Worm (Caenorhabditis elegans) whole organism, L2 larva: ENCODE results near the gene AH6.3.

ENCODE experiments used
- R02D3.7 ChIP-seq: fragments of 150-350 bp; optimal IDR thresholded peaks from 2 replicates; lab custom pipeline; 2014; ENCODE audit warnings: missing biosample characterization, missing genetic modification characterization
- aly-2 ChIP-seq: fragments of 150-350 bp; optimal IDR thresholded peaks from 2 replicates; lab custom pipeline; 2014; ENCODE audit warnings: missing biosample characterization, missing genetic modification characterization
- ama-1 ChIP-seq: fragments of 150-350 bp; optimal IDR thresholded peaks from 2 replicates; lab custom pipeline; 2018; ENCODE audit warnings: inconsistent platforms
- blmp-1 ChIP-seq: sonication (generic microtip); optimal IDR thresholded peaks from 2 replicates; lab custom pipeline; 2017; ENCODE audit warnings: missing genetic modification characterization, mild to moderate bottlenecking, missing compliant biosample characterization, antibody characterized with exemption, moderate library complexity; ENCODE audit not compliant: insufficient read depth
- dmd-4 ChIP-seq: sonication (generic microtip); optimal IDR thresholded peaks from 2 replicates; lab custom pipeline; 2017; ENCODE audit warnings: missing biosample characterization, missing genetic modification characterization
- fos-1 ChIP-seq: fragments of 150-350 bp; optimal IDR thresholded peaks from 2 replicates; lab custom pipeline; 2014; ENCODE audit warnings: missing biosample characterization, missing genetic modification characterization
- lin-13 ChIP-seq: fragments of 150-350 bp; optimal IDR thresholded peaks from 2 replicates; lab custom pipeline; 2014; ENCODE audit warnings: missing biosample characterization, missing genetic modification reagents, missing genetic modification characterization
- lin-39 ChIP-seq: fragments of 150-350 bp; optimal IDR thresholded peaks from 2 replicates; lab custom pipeline; 2014; ENCODE audit warnings: missing biosample characterization, missing genetic modification reagents, missing genetic modification characterization
- lsy-2 ChIP-seq, 2 experiments: fragments of 150-350 bp in 1 of 2; sonication (generic microtip) in 1 of 2; optimal IDR thresholded peaks; 2 replicates each; lab custom pipeline; 2014 to 2017; ENCODE audit warnings: missing biosample characterization in 2 of 2, missing genetic modification characterization in 2 of 2
- nhr-129 ChIP-seq: fragments of 150-350 bp; optimal IDR thresholded peaks from 2 replicates; lab custom pipeline; 2014; ENCODE audit warnings: missing biosample characterization, missing genetic modification characterization
- nhr-23 ChIP-seq: fragments of 150-350 bp; optimal IDR thresholded peaks from 2 replicates; lab custom pipeline; 2014; ENCODE audit warnings: missing biosample characterization, missing genetic modification reagents, missing genetic modification characterization
- nhr-77 ChIP-seq: fragments of 150-350 bp; optimal IDR thresholded peaks from 2 replicates; lab custom pipeline; 2014; ENCODE audit warnings: missing biosample characterization, missing genetic modification characterization
- skn-1 ChIP-seq: sonication (generic microtip); optimal IDR thresholded peaks from 2 replicates; lab custom pipeline; 2017; ENCODE audit warnings: missing biosample characterization, missing genetic modification characterization
- zag-1 ChIP-seq: fragments of 150-350 bp; optimal IDR thresholded peaks from 2 replicates; lab custom pipeline; 2014; ENCODE audit warnings: missing biosample characterization, missing genetic modification characterization

- TF ChIP-seq nhr-77 (tag; lab: Kevin White, UChicago) (no peak), fos-1 (tag; lab: Kevin White, UChicago) (no peak), nhr-23 (no peak), dmd-4 (tag; lab: Kevin White, UChicago) (no peak), skn-1 (tag; lab: Kevin White, UChicago) (no peak), lin-39 (tag; lab: Kevin White, UChicago) (no peak), nhr-129 (no peak), zag-1 (tag; lab: Kevin White, UChicago) (no peak), aly-2 (no peak), lsy-2 (tag; optimal IDR thresholded peaks at IDR 0.05; lab: Kevin White, UChicago) (no peak), lin-13 (GFP tag; lab: Kevin White, UChicago) (no peak), blmp-1 (tag; lab: Kevin White, UChicago) (no peak), ama-1 (lab: Kevin White, UChicago) (no peak), R02D3.7 (tag; lab: Kevin White, UChicago) (no peak)
Observed at ce11 chrII:9550718-9551117, 31.9 kb downstream of the AH6.3 start, which contains the start of gene sra-6.
